Worm (Caenorhabditis elegans): ENCODE data around the gene F49F1.5.

The F49F1.5 gene

ce11 chrIV:4082599-4082998 is 37.6 kb downstream of the F49F1.5 start:
- TF ChIP-seq ceh-2 (tag; optimal IDR thresholded peaks at IDR 0.05) (no peak), zip-5 (tag; optimal IDR thresholded peaks at IDR 0.05) (no peak), hlh-15 (tag; optimal IDR thresholded peaks at IDR 0.05) (no peak), K09A11.1 (tag; optimal IDR thresholded peaks at IDR 0.05; ENCODE audit: insufficient read depth) (no peak), tbx-2 (tag; optimal IDR thresholded peaks at IDR 0.05) (no peak), C38D4.7 (GFP tag; optimal IDR thresholded peaks at IDR 0.05) (no peak), ceh-48 (tag; optimal IDR thresholded peaks at IDR 0.05) (no peak)

- TF ChIP-seq fkh-6 (tag; optimal IDR thresholded peaks at IDR 0.05) (no peak), sdc-2 (tag; optimal IDR thresholded peaks at IDR 0.05) (no peak), fkh-10 (GFP tag; optimal IDR thresholded peaks at IDR 0.05) (no peak), elt-4 (tag; optimal IDR thresholded peaks at IDR 0.05) (no peak), nhr-232 (tag; optimal IDR thresholded peaks at IDR 0.05) (no peak), dmd-4 (tag; optimal IDR thresholded peaks at IDR 0.05; ENCODE audit: borderline replicate concordance) (no peak), che-1 (tag; optimal IDR thresholded peaks at IDR 0.05) (no peak), elt-2 (tag; optimal IDR thresholded peaks at IDR 0.05) (no peak)
These were observed 39.4 kb downstream of the F49F1.5 start, which contains the start of the genes C35B1.9 and C35B1.3 for ce11 chrIV:4080846-4081245. C35B1.9 (minus strand) TSS chrIV:4080946. C35B1.3 (plus strand) TSS chrIV:4081151.

- TF ChIP-seq elt-4 (tag; optimal IDR thresholded peaks at IDR 0.05) (no peak), eyg-1 (tag; optimal IDR thresholded peaks at IDR 0.05) (no peak), ztf-16 (tag; optimal IDR thresholded peaks at IDR 0.05) (no peak), T23F11.4 (GFP tag; optimal IDR thresholded peaks at IDR 0.05) (no peak), ceh-34 (tag; optimal IDR thresholded peaks at IDR 0.05) (no peak), nhr-11 (tag; optimal IDR thresholded peaks at IDR 0.05) (no peak)
These were observed 40.7 kb downstream of the F49F1.5 start, which contains the start of gene C35B1.4 for ce11 chrIV:4079514-4079913. C35B1.4 (plus strand) TSS chrIV:4079814.

- no peak for TF ChIP-seq pqm-1 (tag; optimal IDR thresholded peaks at IDR 0.05)
- no peak for TF ChIP-seq pax-1 (tag; optimal IDR thresholded peaks at IDR 0.05)
- no peak for TF ChIP-seq hlh-15 (tag; optimal IDR thresholded peaks at IDR 0.05)
- TF ChIP-seq eyg-1 (tag; optimal IDR thresholded peaks at IDR 0.05): no peak
- no peak for TF ChIP-seq unc-86 (tag; optimal IDR thresholded peaks at IDR 0.05)
- TF ChIP-seq unc-55 (GFP tag; optimal IDR thresholded peaks at IDR 0.05): no peak
These were observed 41.3 kb downstream of the F49F1.5 start, which contains the start of gene C35B1.8 for ce11 chrIV:4078901-4079300. C35B1.8 (minus strand) TSS chrIV:4079001.

- TF ChIP-seq eyg-1 (tag; optimal IDR thresholded peaks at IDR 0.05) (no peak), mec-3 (tag; optimal IDR thresholded peaks at IDR 0.05; ENCODE audit: borderline replicate concordance) (peak; percentile 69)
These were observed 43.4 kb downstream of the F49F1.5 start for ce11 chrIV:4076690-4077295.

- no peak for TF ChIP-seq ceh-14 (tag; optimal IDR thresholded peaks at IDR 0.05)
- no peak for TF ChIP-seq unc-55 (GFP tag; optimal IDR thresholded peaks at IDR 0.05)
- TF ChIP-seq elt-4 (tag; optimal IDR thresholded peaks at IDR 0.05): no peak
- TF ChIP-seq nhr-232 (tag; optimal IDR thresholded peaks at IDR 0.05): no peak
- TF ChIP-seq fax-1 (tag; optimal IDR thresholded peaks at IDR 0.05): no peak
- no peak for TF ChIP-seq T23F11.4 (GFP tag; optimal IDR thresholded peaks at IDR 0.05)
- no peak for TF ChIP-seq ets-4 (tag; optimal IDR thresholded peaks at IDR 0.05)
- no peak for TF ChIP-seq ref-2 (tag; optimal IDR thresholded peaks at IDR 0.05)
- TF ChIP-seq syd-9 (tag; optimal IDR thresholded peaks at IDR 0.05): no peak
- TF ChIP-seq pag-3 (tag; optimal IDR thresholded peaks at IDR 0.05; ENCODE audit: borderline replicate concordance): no peak
These were observed 45.6 kb downstream of the F49F1.5 start, which contains the start of gene W03D2.9 for ce11 chrIV:4074610-4075009. W03D2.9 (minus strand) TSS chrIV:4074710.
